Worm (Caenorhabditis elegans): ENCODE results near the gene max-2.

ce11 chrII:13029290-13030050 is 3.8 kb upstream of the max-2 start:
- TF ChIP-seq W03F9.2 (tag; optimal IDR thresholded peaks at IDR 0.05), result no peak
- TF ChIP-seq him-1 (tag; optimal IDR thresholded peaks at IDR 0.05), result no peak
